Fruit fly (Drosophila melanogaster) whole organism, embryonic: Measurements from ENCODE around the gene Uggt.

ENCODE experiments used
- BEAF-32 ChIP-seq: fragments of 200-800 bp; sonication (Bioruptor generic); optimal IDR thresholded peaks from 3 replicates; lab custom pipeline; 2017; ENCODE audit warnings: missing biosample characterization, missing genetic modification characterization, mild to moderate bottlenecking, moderate library complexity, missing genetic modification reagents
- Bgb ChIP-seq: fragments of 200-800 bp; sonication (Bioruptor generic); IDR thresholded peaks from 2 replicates; pipeline ENCODE4 v1.3.6; 2022; ENCODE audit warnings: missing biosample characterization, missing genetic modification characterization; ENCODE audit not compliant: partially characterized antibody
- CG11723 ChIP-seq: fragments of 200-800 bp; sonication (Bioruptor generic); optimal IDR thresholded peaks from 2 replicates; lab custom pipeline; 2017; ENCODE audit warnings: missing biosample characterization, mild to moderate bottlenecking, missing genetic modification characterization
- CG13287 ChIP-seq: fragments of 200-800 bp; sonication (Bioruptor generic); IDR thresholded peaks from 2 replicates; pipeline ENCODE4 v1.3.6; 2022; ENCODE audit warnings: missing biosample characterization, missing genetic modification characterization; ENCODE audit not compliant: partially characterized antibody
- CG1647 ChIP-seq: fragments of 200-800 bp; sonication (Bioruptor generic); optimal IDR thresholded peaks from 3 replicates; lab custom pipeline; 2016; ENCODE audit warnings: missing biosample characterization, missing genetic modification characterization
- CG17361 ChIP-seq: fragments of 200-800 bp; sonication (Bioruptor generic); IDR thresholded peaks from 3 replicates; pipeline ENCODE4 v1.3.6; 2022; ENCODE audit warnings: missing biosample characterization, missing genetic modification characterization
- CG17385 ChIP-seq: fragments of 200-800 bp; sonication (Bioruptor generic); optimal IDR thresholded peaks from 3 replicates; lab custom pipeline; 2018; ENCODE audit warnings: missing biosample characterization, mild to moderate bottlenecking, missing genetic modification characterization
- CG18476 ChIP-seq: fragments of 200-800 bp; sonication (Bioruptor generic); optimal IDR thresholded peaks from 2 replicates; lab custom pipeline; 2016; ENCODE audit warnings: missing biosample characterization, mild to moderate bottlenecking, missing genetic modification characterization
- CG2875 ChIP-seq: fragments of 200-800 bp; sonication (Bioruptor generic); optimal IDR thresholded peaks from 2 replicates; lab custom pipeline; 2017; ENCODE audit warnings: missing biosample characterization, mild to moderate bottlenecking, missing genetic modification characterization, missing genetic modification reagents
- CG30403 ChIP-seq: fragments of 200-800 bp; sonication (Bioruptor generic); optimal IDR thresholded peaks from 3 replicates; lab custom pipeline; 2016; ENCODE audit warnings: missing biosample characterization, missing genetic modification characterization
- CG4360 ChIP-seq: fragments of 200-800 bp; sonication (Bioruptor generic); IDR thresholded peaks from 2 replicates; pipeline ENCODE4 v1.3.6; 2022; ENCODE audit warnings: missing biosample characterization, missing genetic modification characterization
- CG4424 ChIP-seq: fragments of 200-800 bp; sonication (Bioruptor generic); optimal IDR thresholded peaks from 3 replicates; lab custom pipeline; 2016; ENCODE audit warnings: missing biosample characterization, missing genetic modification characterization
- CG6272 ChIP-seq: fragments of 200-800 bp; sonication (Bioruptor generic); IDR thresholded peaks from 2 replicates; pipeline ENCODE4 v1.3.6; 2022; ENCODE audit warnings: missing biosample characterization, missing genetic modification characterization
- CG6791 ChIP-seq: fragments of 200-800 bp; sonication (Bioruptor generic); IDR thresholded peaks from 3 replicates; pipeline ENCODE4 v1.3.6; 2022; ENCODE audit warnings: missing biosample characterization, missing genetic modification characterization; ENCODE audit not compliant: partially characterized antibody
- CG7963 ChIP-seq: fragments of 200-800 bp; sonication (Bioruptor generic); IDR thresholded peaks from 3 replicates; pipeline ENCODE4 v1.3.6; 2022; ENCODE audit warnings: missing biosample characterization, missing genetic modification characterization; ENCODE audit not compliant: partially characterized antibody
- CG9609 ChIP-seq: fragments of 200-800 bp; sonication (Bioruptor generic); optimal IDR thresholded peaks from 3 replicates; lab custom pipeline; 2016; ENCODE audit warnings: missing biosample characterization, missing genetic modification characterization
- D ChIP-seq, 2 experiments: fragments of 200-800 bp in 1 of 2; fragments of >200 bp in 1 of 2; sonication (Bioruptor generic) in 1 of 2; optimal IDR thresholded peaks; 2 replicates in 1 of 2; 3 replicates in 1 of 2; lab custom pipeline; 2017; ENCODE audit warnings: mild to moderate bottlenecking in 1 of 2, missing biosample characterization in 1 of 2, missing genetic modification characterization in 1 of 2, missing genetic modification reagents in 1 of 2
- Ets65A ChIP-seq: fragments of 200-800 bp; sonication (Bioruptor generic); peaks from one replicate; lab custom pipeline; 2016; ENCODE audit warnings: missing biosample characterization, missing genetic modification characterization
- Gsc ChIP-seq: fragments of 200-800 bp; sonication (Bioruptor generic); IDR thresholded peaks from 2 replicates; pipeline ENCODE4 v1.3.6; 2022; ENCODE audit warnings: missing biosample characterization, missing genetic modification characterization
- Hr39 ChIP-seq: fragments of >200 bp; optimal IDR thresholded peaks from 2 replicates; lab custom pipeline; 2017
- Lim3 ChIP-seq: fragments of 200-800 bp; sonication (Bioruptor generic); IDR thresholded peaks from 2 replicates; pipeline ENCODE4 v1.3.6; 2022; ENCODE audit warnings: missing biosample characterization, missing genetic modification characterization
- MBD-R2 ChIP-seq: fragments of 200-800 bp; sonication (Bioruptor generic); IDR thresholded peaks from 2 replicates; pipeline ENCODE4 v1.3.6; 2022; ENCODE audit warnings: missing biosample characterization, missing genetic modification characterization
- MESR4 ChIP-seq: fragments of 200-800 bp; sonication (Bioruptor generic); optimal IDR thresholded peaks from 2 replicates; lab custom pipeline; 2018; ENCODE audit warnings: missing biosample characterization, mild to moderate bottlenecking, missing genetic modification characterization, moderate library complexity
- Mad ChIP-seq: fragments of 200-800 bp; sonication (Bioruptor generic); optimal IDR thresholded peaks from 2 replicates; lab custom pipeline; 2016; ENCODE audit warnings: missing biosample characterization, missing genetic modification characterization
- Scr ChIP-seq: fragments of 200-800 bp; sonication (Bioruptor generic); IDR thresholded peaks from 2 replicates; pipeline ENCODE4 v1.3.6; 2022; ENCODE audit warnings: missing biosample characterization, missing genetic modification characterization; ENCODE audit not compliant: partially characterized antibody
- Taf1 ChIP-seq: fragments of 200-800 bp; sonication (Bioruptor generic); IDR thresholded peaks from 2 replicates; pipeline ENCODE4 v1.3.6; 2022; ENCODE audit warnings: missing biosample characterization, missing genetic modification characterization
- ab ChIP-seq: fragments of 200-800 bp; sonication (Bioruptor generic); optimal IDR thresholded peaks from 2 replicates; lab custom pipeline; 2016; ENCODE audit warnings: missing biosample characterization, missing genetic modification characterization
- ap ChIP-seq: fragments of 200-800 bp; sonication (Bioruptor generic); IDR thresholded peaks from 2 replicates; pipeline ENCODE4 v1.3.6; 2022; ENCODE audit warnings: missing biosample characterization, missing genetic modification characterization
- ase ChIP-seq: fragments of 200-800 bp; sonication (Bioruptor generic); IDR thresholded peaks from 3 replicates; pipeline ENCODE4 v1.3.6; 2022; ENCODE audit warnings: missing biosample characterization, missing genetic modification characterization
- ash1 ChIP-seq: fragments of 200-800 bp; sonication (Bioruptor generic); optimal IDR thresholded peaks from 2 replicates; lab custom pipeline; 2018; ENCODE audit warnings: missing biosample characterization, mild to moderate bottlenecking, missing genetic modification characterization
- btn ChIP-seq: fragments of 200-800 bp; sonication (Bioruptor generic); optimal IDR thresholded peaks from 2 replicates; lab custom pipeline; 2016; ENCODE audit warnings: missing biosample characterization, missing genetic modification characterization
- cad ChIP-seq: fragments of >200 bp; optimal IDR thresholded peaks from 2 replicates; lab custom pipeline; 2017; ENCODE audit warnings: missing biosample characterization, missing genetic modification characterization
- cato ChIP-seq: fragments of 200-800 bp; sonication (Bioruptor generic); optimal IDR thresholded peaks from 2 replicates; lab custom pipeline; 2016; ENCODE audit warnings: missing biosample characterization, missing genetic modification characterization, borderline replicate concordance
- chinmo ChIP-seq: fragments of 200-800 bp; sonication (Bioruptor generic); IDR thresholded peaks from 4 replicates; pipeline ENCODE4 v1.3.6; 2022; ENCODE audit warnings: missing biosample characterization, missing genetic modification characterization; ENCODE audit not compliant: partially characterized antibody
- crc ChIP-seq: fragments of 200-800 bp; sonication (Bioruptor generic); optimal IDR thresholded peaks from 2 replicates; lab custom pipeline; 2016; ENCODE audit warnings: missing biosample characterization, missing genetic modification characterization
- gcm ChIP-seq: fragments of 200-800 bp; sonication (Bioruptor generic); optimal IDR thresholded peaks from 2 replicates; lab custom pipeline; 2019; ENCODE audit warnings: missing biosample characterization, mild to moderate bottlenecking, missing genetic modification characterization, moderate library complexity
- gro ChIP-seq: fragments of 200-800 bp; sonication (Bioruptor generic); optimal IDR thresholded peaks from 2 replicates; lab custom pipeline; 2016; ENCODE audit warnings: missing biosample characterization, missing genetic modification characterization
- jing ChIP-seq: fragments of 200-800 bp; sonication (Bioruptor generic); optimal IDR thresholded peaks from 2 replicates; lab custom pipeline; 2018; ENCODE audit warnings: missing biosample characterization, mild to moderate bottlenecking, missing genetic modification characterization
- lola ChIP-seq, 3 experiments: fragments of >200 bp in 2 of 3; fragments of 200-800 bp in 1 of 3; sonication (Bioruptor generic) in 1 of 3; optimal IDR thresholded peaks; 2 replicates each; lab custom pipeline; 2017 to 2019; ENCODE audit warnings: missing biosample characterization in 3 of 3, missing genetic modification characterization in 3 of 3, mild to moderate bottlenecking in 1 of 3, moderate library complexity in 1 of 3
- luna ChIP-seq: fragments of 200-800 bp; sonication (Bioruptor generic); optimal IDR thresholded peaks from 2 replicates; lab custom pipeline; 2016; ENCODE audit warnings: missing biosample characterization, missing genetic modification characterization
- mirr ChIP-seq: fragments of 200-800 bp; sonication (Bioruptor generic); optimal IDR thresholded peaks from 3 replicates; lab custom pipeline; 2018; ENCODE audit warnings: missing biosample characterization, mild to moderate bottlenecking, missing genetic modification characterization
- nmo ChIP-seq: fragments of 200-800 bp; sonication (Bioruptor generic); optimal IDR thresholded peaks from 2 replicates; lab custom pipeline; 2018; ENCODE audit warnings: missing biosample characterization, mild to moderate bottlenecking, missing genetic modification characterization, moderate library complexity
- org-1 ChIP-seq: fragments of 200-800 bp; sonication (Bioruptor generic); optimal IDR thresholded peaks from 2 replicates; lab custom pipeline; 2017; ENCODE audit warnings: missing biosample characterization, missing genetic modification characterization
- row ChIP-seq: fragments of 200-800 bp; sonication (Bioruptor generic); IDR thresholded peaks from 3 replicates; pipeline ENCODE4 v1.3.6; 2022; ENCODE audit warnings: missing biosample characterization, missing genetic modification characterization
- sug ChIP-seq: fragments of 200-800 bp; optimal IDR thresholded peaks from 2 replicates; lab custom pipeline; 2019; ENCODE audit warnings: missing biosample characterization, mild to moderate bottlenecking, missing genetic modification characterization, moderate library complexity
- tio ChIP-seq: fragments of 200-800 bp; sonication (Bioruptor generic); optimal IDR thresholded peaks from 2 replicates; lab custom pipeline; 2017; ENCODE audit warnings: missing biosample characterization, missing genetic modification characterization, inconsistent platforms
- unc-4 ChIP-seq: fragments of 200-800 bp; sonication (Bioruptor generic); IDR thresholded peaks from 2 replicates; pipeline ENCODE4 v1.3.6; 2022; ENCODE audit warnings: missing biosample characterization, missing genetic modification characterization; ENCODE audit not compliant: partially characterized antibody
- vfl ChIP-seq: fragments of 200-800 bp; sonication (Bioruptor generic); optimal IDR thresholded peaks from 2 replicates; lab custom pipeline; 2016; ENCODE audit warnings: missing biosample characterization, missing genetic modification characterization

Gene Uggt

DNA sequence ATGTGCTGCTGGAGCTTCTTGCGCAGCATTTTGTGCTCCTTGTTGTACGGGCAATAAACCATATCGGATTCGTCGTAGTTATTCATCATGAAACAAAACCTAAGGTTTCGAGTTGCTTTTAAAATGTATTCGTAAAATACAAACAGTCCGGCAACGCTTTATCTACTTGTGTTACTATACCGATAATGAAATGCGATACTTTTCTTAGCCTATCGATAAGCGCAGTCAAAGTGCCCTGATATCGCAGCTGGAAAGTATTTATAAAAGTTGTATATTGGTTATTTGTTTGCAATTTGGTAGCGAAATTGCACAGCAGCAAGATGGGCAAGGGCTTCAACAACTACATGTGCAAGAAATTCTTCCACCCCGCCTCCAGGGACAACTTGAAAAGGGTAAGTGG lies 28.9 kb downstream of the Uggt start, which contains the start of the genes arx and CG6843 (continued):
- no peak for TF ChIP-seq cato
- TF ChIP-seq Ets65A (GFP tag; lab: Kevin White, UChicago): no peak
- TF ChIP-seq CG11723: no peak
- no peak for TF ChIP-seq CG2875 (GFP tag; lab: Kevin White, UChicago)
- no peak for TF ChIP-seq ap (GFP tag; lab: Robert Waterston, UW)
- no peak for TF ChIP-seq org-1 (GFP tag; lab: Kevin White, UChicago)
- TF ChIP-seq crc: no peak
- no peak for TF ChIP-seq cad (GFP tag; lab: Kevin White, UChicago)
- TF ChIP-seq ab (GFP tag; lab: Kevin White, UChicago): no peak
- TF ChIP-seq CG4424 (GFP tag; lab: Kevin White, UChicago): no peak
- TF ChIP-seq CG30403 (GFP tag; lab: Kevin White, UChicago): no peak
- no peak for TF ChIP-seq vfl
- peak; percentile 93 for TF ChIP-seq CG6791 (GFP tag; lab: Robert Waterston, UW)
- no peak for TF ChIP-seq Gsc
- no peak for TF ChIP-seq mirr (GFP tag; lab: Kevin White, UChicago)
- TF ChIP-seq gcm (GFP tag; lab: Kevin White, UChicago): no peak
- TF ChIP-seq BEAF-32 (GFP tag; lab: Kevin White, UChicago): peak; percentile 93
- TF ChIP-seq CG9609: no peak
- TF ChIP-seq, all 482 proteins: peak for 82

DNA sequence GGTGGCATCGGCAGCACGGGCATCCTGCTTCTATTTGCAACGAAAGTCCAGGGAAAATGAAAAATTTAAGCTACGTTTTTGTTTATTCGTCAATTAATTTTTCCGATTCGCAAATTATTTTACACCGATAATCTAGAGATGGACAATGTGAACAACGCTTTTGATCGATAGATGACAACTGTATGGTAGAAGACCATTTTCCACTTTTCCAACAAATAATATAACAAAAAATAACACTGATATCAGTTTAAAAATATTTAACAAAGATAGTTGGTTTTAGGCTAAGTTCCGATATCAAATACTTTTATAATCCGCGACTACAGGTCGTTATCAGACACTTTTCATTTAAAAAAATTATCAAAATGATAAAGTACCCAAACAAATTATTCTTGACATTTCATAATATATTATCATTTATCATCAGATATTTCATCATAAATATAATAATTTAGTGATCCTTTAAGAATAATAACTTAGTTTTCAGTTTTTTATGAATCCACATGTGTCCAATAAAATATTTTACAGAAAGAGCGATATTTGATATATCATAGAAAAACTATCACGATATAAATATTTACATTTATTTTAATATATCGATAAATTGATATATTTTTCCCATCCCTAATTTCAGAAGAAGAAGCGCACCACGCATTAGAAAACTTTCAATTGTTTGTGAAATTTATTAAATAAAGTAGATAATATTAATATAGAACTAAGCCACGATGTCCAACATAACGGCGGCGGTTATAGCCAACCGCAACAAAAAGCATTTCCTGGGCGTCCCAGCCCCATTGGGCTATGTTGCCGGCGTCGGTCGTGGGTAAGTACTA lies 32.4 kb downstream of the Uggt start, which contains the start of the genes CSN1b and Prp6:
CSN1b (minus strand) TSS at position 159 of the 830 bp plus-strand sequence.
Prp6 (plus strand) TSS at position 601 of the 830 bp plus-strand sequence.
- TF ChIP-seq CG6272 (GFP tag; lab: Robert Waterston, UW) (peak; percentile 29; the same call in 1 of the 2 replicates), unc-4 (peak; percentile 49), CG17385 (GFP tag; lab: Kevin White, UChicago) (peak; percentile 82), Taf1 (GFP tag; lab: Robert Waterston, UW) (no peak), CG4360 (no peak), jing (no peak), row (GFP tag; lab: Robert Waterston, UW) (peak; percentile 77), chinmo (GFP tag; lab: Robert Waterston, UW) (no peak), CG17361 (GFP tag; lab: Robert Waterston, UW) (no peak; the same call in 1 of the 3 replicates), MBD-R2 (GFP tag; lab: Robert Waterston, UW) (peak; percentile 64), Hr39 (lab: Kevin White, UChicago) (no peak), Mad (GFP tag; lab: Kevin White, UChicago) (no peak), sug (tag; lab: Kevin White, UChicago) (no peak), Lim3 (GFP tag; lab: Robert Waterston, UW) (no peak), CG7963 (GFP tag; lab: Robert Waterston, UW) (peak; percentile 41; the same call in 1 of the 3 replicates), btn (no peak), luna (GFP tag; lab: Kevin White, UChicago) (no peak), lola (GFP tag; optimal IDR thresholded peaks at IDR 0.05; lab: Kevin White, UChicago) (peak in 1 of 3 experiments; percentile 39), tio (GFP tag; lab: Kevin White, UChicago) (no peak), Bgb (peak; percentile 61), CG13287 (GFP tag; lab: Robert Waterston, UW) (peak; percentile 41), ash1 (GFP tag; lab: Kevin White, UChicago) (no peak), MESR4 (peak; percentile 58), CG6791 (GFP tag; lab: Robert Waterston, UW) (peak; percentile 57), D (optimal IDR thresholded peaks at IDR 0.05; lab: Kevin White, UChicago) (no peak), D (GFP tag; optimal IDR thresholded peaks at IDR 0.05; lab: Kevin White, UChicago) (no peak), gro (GFP tag; lab: Kevin White, UChicago) (no peak), CG1647 (no peak), Scr (GFP tag; lab: Robert Waterston, UW) (peak; percentile 70), nmo (peak; percentile 44), ase (GFP tag; lab: Robert Waterston, UW) (no peak), CG18476 (GFP tag; lab: Kevin White, UChicago) (no peak)
